Fruit fly (Drosophila melanogaster): ENCODE measurements around the gene CG44002.

- no peak for TF ChIP-seq CTCF (optimal IDR thresholded peaks at IDR 0.05)
- no peak for TF ChIP-seq CG8478 (optimal IDR thresholded peaks at IDR 0.05)
Observed at dm6 chr2L:3151657-3152056, 19.2 kb downstream of the CG44002 start.
